Worm (Caenorhabditis elegans) whole organism, young adult: ENCODE measurements around the gene C34F6.7.

Experiments
- C06A6.2 ChIP-seq: fragments of 200-800 bp; sonication (Bioruptor generic); conservative IDR thresholded peaks from 2 replicates; pipeline ENCODE4 v1.3.6; 2022; ENCODE audit warnings: missing genetic modification characterization, missing compliant biosample characterization
- D2030.7 ChIP-seq: fragments of 200-800 bp; sonication (Bioruptor generic); IDR thresholded peaks from 2 replicates; pipeline ENCODE4 v1.3.6; 2022; ENCODE audit warnings: missing genetic modification reagents, missing genetic modification characterization, missing compliant biosample characterization
- F22D6.2 ChIP-seq: sonication (generic microtip); optimal IDR thresholded peaks from 2 replicates; lab custom pipeline; 2016; ENCODE audit warnings: mild to moderate bottlenecking, missing genetic modification characterization, missing compliant biosample characterization
- F23B12.7 ChIP-seq: sonication (generic microtip); optimal IDR thresholded peaks from 2 replicates; lab custom pipeline; 2017; ENCODE audit warnings: missing genetic modification characterization, mild to moderate bottlenecking, missing compliant biosample characterization, antibody characterized with exemption, moderate library complexity; ENCODE audit not compliant: insufficient read depth
- F37B4.10 ChIP-seq: fragments of 200-800 bp; sonication (Bioruptor generic); IDR thresholded peaks from 2 replicates; pipeline ENCODE4 v1.3.6; 2022; ENCODE audit warnings: missing genetic modification characterization, missing compliant biosample characterization
- F39B2.1 ChIP-seq: fragments of 200-800 bp; sonication (Bioruptor generic); IDR thresholded peaks from 2 replicates; pipeline ENCODE4 v1.3.6; 2022; ENCODE audit warnings: missing genetic modification reagents, missing genetic modification characterization, missing compliant biosample characterization
- F52B5.7 ChIP-seq: sonication (generic microtip); optimal IDR thresholded peaks from 2 replicates; lab custom pipeline; 2016; ENCODE audit warnings: mild to moderate bottlenecking, missing genetic modification characterization, missing compliant biosample characterization
- F57A8.1 ChIP-seq: fragments of 200-800 bp; sonication (Bioruptor generic); optimal IDR thresholded peaks from 2 replicates; lab custom pipeline; 2018; ENCODE audit warnings: mild to moderate bottlenecking, missing genetic modification characterization, moderate library complexity, missing compliant biosample characterization
- K12H6.12 ChIP-seq: fragments of 200-800 bp; sonication (Bioruptor generic); optimal IDR thresholded peaks from 2 replicates; lab custom pipeline; 2018; ENCODE audit warnings: mild to moderate bottlenecking, missing genetic modification characterization, missing compliant biosample characterization
- Y53F4B.3 ChIP-seq: fragments of 200-800 bp; sonication (Bioruptor generic); IDR thresholded peaks from 2 replicates; pipeline ENCODE4 v1.3.6; 2022; ENCODE audit warnings: missing genetic modification reagents, missing genetic modification characterization, missing compliant biosample characterization
- Y56A3A.18 ChIP-seq: fragments of 200-800 bp; sonication (Bioruptor generic); IDR thresholded peaks from 2 replicates; pipeline ENCODE4 v1.3.6; 2022; ENCODE audit warnings: missing genetic modification reagents, missing genetic modification characterization, missing compliant biosample characterization
- Y67H2A.10 ChIP-seq: fragments of 200-800 bp; sonication (Bioruptor generic); conservative IDR thresholded peaks from 2 replicates; pipeline ENCODE4 v1.3.6; 2022; ENCODE audit warnings: missing genetic modification reagents, missing genetic modification characterization, missing compliant biosample characterization
- aptf-2 ChIP-seq: fragments of 200-800 bp; sonication (Bioruptor generic); conservative IDR thresholded peaks from 2 replicates; pipeline ENCODE4 v1.3.6; 2022; ENCODE audit warnings: missing genetic modification reagents, missing genetic modification characterization, missing compliant biosample characterization
- aptf-3 ChIP-seq: fragments of 200-800 bp; sonication (Bioruptor generic); IDR thresholded peaks from 2 replicates; pipeline ENCODE4 v1.3.6; 2022; ENCODE audit warnings: missing genetic modification characterization, missing compliant biosample characterization
- athp-1 ChIP-seq: sonication (generic microtip); optimal IDR thresholded peaks from 2 replicates; lab custom pipeline; 2017; ENCODE audit warnings: mild to moderate bottlenecking, missing genetic modification characterization, missing compliant biosample characterization
- attf-3 ChIP-seq: fragments of 200-800 bp; sonication (Bioruptor generic); conservative IDR thresholded peaks from 2 replicates; pipeline ENCODE4 v1.3.6; 2022; ENCODE audit warnings: missing genetic modification reagents, missing genetic modification characterization, missing compliant biosample characterization
- bed-1 ChIP-seq: fragments of 200-800 bp; sonication (Bioruptor generic); IDR thresholded peaks from 2 replicates; pipeline ENCODE4 v1.3.6; 2022; ENCODE audit warnings: missing genetic modification reagents, missing genetic modification characterization, missing compliant biosample characterization
- cebp-2 ChIP-seq: fragments of 200-800 bp; sonication (Bioruptor generic); IDR thresholded peaks from 2 replicates; pipeline ENCODE4 v1.3.6; 2022; ENCODE audit warnings: missing genetic modification characterization, missing compliant biosample characterization
- ceh-100 ChIP-seq: fragments of 200-800 bp; sonication (Bioruptor generic); IDR thresholded peaks from 2 replicates; pipeline ENCODE4 v1.3.6; 2022; ENCODE audit warnings: missing genetic modification reagents, missing genetic modification characterization, missing compliant biosample characterization
- ceh-40 ChIP-seq: fragments of 200-800 bp; sonication (Bioruptor generic); IDR thresholded peaks from 2 replicates; pipeline ENCODE4 v1.3.6; 2022; ENCODE audit warnings: missing genetic modification characterization, missing compliant biosample characterization
- ceh-79 ChIP-seq: sonication (generic microtip); optimal IDR thresholded peaks from 2 replicates; lab custom pipeline; 2017; ENCODE audit warnings: mild to moderate bottlenecking, missing genetic modification characterization, missing compliant biosample characterization
- die-1 ChIP-seq: sonication (generic microtip); optimal IDR thresholded peaks from 2 replicates; lab custom pipeline; 2016; ENCODE audit warnings: missing genotype, mild to moderate bottlenecking, missing genetic modification characterization, missing compliant biosample characterization
- dox-1 ChIP-seq: fragments of 200-800 bp; sonication (Bioruptor generic); IDR thresholded peaks from 2 replicates; pipeline ENCODE4 v1.3.6; 2022; ENCODE audit warnings: missing genetic modification reagents, missing genetic modification characterization, missing compliant biosample characterization
- egl-18 ChIP-seq: fragments of 200-800 bp; sonication (Bioruptor generic); IDR thresholded peaks from 2 replicates; pipeline ENCODE4 v1.3.6; 2022; ENCODE audit warnings: missing genetic modification reagents, missing genetic modification characterization, missing compliant biosample characterization
- ekl-4 ChIP-seq: fragments of 200-800 bp; sonication (Bioruptor generic); IDR thresholded peaks from 2 replicates; pipeline ENCODE4 v1.3.6; 2022; ENCODE audit warnings: missing genetic modification reagents, missing genetic modification characterization, missing compliant biosample characterization
- gei-17 ChIP-seq: fragments of 200-800 bp; sonication (Bioruptor generic); optimal IDR thresholded peaks from 2 replicates; lab custom pipeline; 2018; ENCODE audit warnings: mild to moderate bottlenecking, missing genetic modification characterization, missing compliant biosample characterization
- hlh-12 ChIP-seq: sonication (generic microtip); optimal IDR thresholded peaks from 2 replicates; lab custom pipeline; 2016; ENCODE audit warnings: missing genetic modification characterization, missing compliant biosample characterization
- hrde-1 ChIP-seq: sonication (generic microtip); optimal IDR thresholded peaks from 2 replicates; lab custom pipeline; 2016; ENCODE audit warnings: missing genetic modification characterization, mild to moderate bottlenecking, missing compliant biosample characterization, moderate library complexity, missing genotype, missing genetic modification reagents, borderline replicate concordance
- lin-35 ChIP-seq, 3 experiments: fragments of 150-350 bp in 2 of 3; sonication (generic microtip) in 1 of 3; optimal IDR thresholded peaks; 2 replicates each; lab custom pipeline; 2014 to 2018; ENCODE audit warnings: missing biosample characterization in 3 of 3, missing genetic modification characterization in 3 of 3, missing genetic modification reagents in 3 of 3
- lsy-27 ChIP-seq: sonication (generic microtip); optimal IDR thresholded peaks from 2 replicates; lab custom pipeline; 2017; ENCODE audit warnings: missing genetic modification characterization, mild to moderate bottlenecking, missing compliant biosample characterization, antibody characterized with exemption, missing genotype, borderline replicate concordance; ENCODE audit not compliant: insufficient read depth
- madf-3 ChIP-seq: fragments of 200-800 bp; sonication (Bioruptor generic); IDR thresholded peaks from 2 replicates; pipeline ENCODE4 v1.3.6; 2022; ENCODE audit warnings: missing genetic modification reagents, missing genetic modification characterization, missing compliant biosample characterization
- madf-8 ChIP-seq: fragments of 200-800 bp; sonication (Bioruptor generic); conservative IDR thresholded peaks from 2 replicates; pipeline ENCODE4 v1.3.6; 2022; ENCODE audit warnings: missing genetic modification reagents, missing genetic modification characterization, missing compliant biosample characterization
- nfya-1 ChIP-seq: sonication (generic microtip); optimal IDR thresholded peaks from 2 replicates; lab custom pipeline; 2017; ENCODE audit warnings: antibody characterized with exemption, missing compliant biosample characterization, missing genetic modification characterization, borderline replicate concordance; ENCODE audit not compliant: insufficient read depth
- nhr-27 ChIP-seq: fragments of 200-800 bp; sonication (Bioruptor generic); optimal IDR thresholded peaks from 2 replicates; lab custom pipeline; 2018; ENCODE audit warnings: mild to moderate bottlenecking, missing genetic modification characterization, moderate library complexity, missing compliant biosample characterization
- pbrm-1 ChIP-seq: fragments of 200-800 bp; sonication (Bioruptor generic); IDR thresholded peaks from 2 replicates; pipeline ENCODE4 v1.3.6; 2022; ENCODE audit warnings: missing genetic modification reagents, missing genetic modification characterization, missing compliant biosample characterization
- rcor-1 ChIP-seq: fragments of 200-800 bp; sonication (Bioruptor generic); IDR thresholded peaks from 2 replicates; pipeline ENCODE4 v1.3.6; 2022; ENCODE audit warnings: missing genetic modification reagents, missing genetic modification characterization, missing compliant biosample characterization
- rec-8 ChIP-seq, 2 experiments: sonication (generic microtip); optimal IDR thresholded peaks; 2 replicates each; lab custom pipeline; 2016; ENCODE audit warnings: mild to moderate bottlenecking in 2 of 2, missing genetic modification characterization in 2 of 2, missing genetic modification reagents in 2 of 2, missing genotype in 2 of 2, missing biosample characterization in 1 of 2, missing compliant biosample characterization in 1 of 2, moderate library complexity in 1 of 2
- rpc-1 ChIP-seq, 2 experiments: fragments of 150-350 bp in 1 of 2; sonication (generic microtip) in 1 of 2; optimal IDR thresholded peaks; 2 replicates each; lab custom pipeline; 2014 to 2018; ENCODE audit warnings: missing biosample characterization in 1 of 2, missing genetic modification characterization in 1 of 2, missing genetic modification reagents in 1 of 2, missing genotype in 1 of 2
- sea-2 ChIP-seq: fragments of 200-800 bp; sonication (Bioruptor generic); IDR thresholded peaks from 2 replicates; pipeline ENCODE4 v1.3.6; 2022; ENCODE audit warnings: missing genetic modification characterization, missing compliant biosample characterization
- tbp1 ChIP-seq: fragments of 200-800 bp; sonication (Bioruptor generic); optimal IDR thresholded peaks from 2 replicates; lab custom pipeline; 2018; ENCODE audit warnings: mild to moderate bottlenecking, missing genetic modification characterization, missing compliant biosample characterization
- tbx-9 ChIP-seq: sonication (generic microtip); optimal IDR thresholded peaks from 2 replicates; lab custom pipeline; 2016; ENCODE audit warnings: borderline replicate concordance, missing genetic modification characterization, inconsistent platforms, missing compliant biosample characterization
- tlf-1 ChIP-seq: fragments of 200-800 bp; sonication (Bioruptor generic); optimal IDR thresholded peaks from 2 replicates; lab custom pipeline; 2018; ENCODE audit warnings: mild to moderate bottlenecking, missing genetic modification characterization, missing compliant biosample characterization
- unc-130 ChIP-seq: sonication (generic microtip); optimal IDR thresholded peaks from 2 replicates; lab custom pipeline; 2016; ENCODE audit warnings: missing genetic modification reagents, missing genetic modification characterization, missing compliant biosample characterization
- xnd-1 ChIP-seq: sonication (generic microtip); optimal IDR thresholded peaks from 2 replicates; lab custom pipeline; 2016; ENCODE audit warnings: missing genotype, missing genetic modification reagents, missing genetic modification characterization, missing compliant biosample characterization
- zfh-2 ChIP-seq: fragments of 200-800 bp; sonication (Bioruptor generic); conservative IDR thresholded peaks from 2 replicates; pipeline ENCODE4 v1.3.6; 2022; ENCODE audit warnings: missing genetic modification reagents, missing genetic modification characterization, missing compliant biosample characterization
- ztf-22 ChIP-seq: fragments of 200-800 bp; sonication (Bioruptor generic); optimal IDR thresholded peaks from 2 replicates; lab custom pipeline; 2018; ENCODE audit warnings: mild to moderate bottlenecking, missing genetic modification characterization, moderate library complexity, missing compliant biosample characterization
- ztf-28 ChIP-seq: fragments of 200-800 bp; sonication (Bioruptor generic); IDR thresholded peaks from 2 replicates; pipeline ENCODE4 v1.3.6; 2022; ENCODE audit warnings: missing genetic modification reagents, missing genetic modification characterization, missing compliant biosample characterization
- ztf-6 ChIP-seq: fragments of 200-800 bp; sonication (Bioruptor generic); IDR thresholded peaks from 2 replicates; pipeline ENCODE4 v1.3.6; 2022; ENCODE audit warnings: missing genetic modification reagents, missing genetic modification characterization, missing compliant biosample characterization

The C34F6.7 gene

DNA sequence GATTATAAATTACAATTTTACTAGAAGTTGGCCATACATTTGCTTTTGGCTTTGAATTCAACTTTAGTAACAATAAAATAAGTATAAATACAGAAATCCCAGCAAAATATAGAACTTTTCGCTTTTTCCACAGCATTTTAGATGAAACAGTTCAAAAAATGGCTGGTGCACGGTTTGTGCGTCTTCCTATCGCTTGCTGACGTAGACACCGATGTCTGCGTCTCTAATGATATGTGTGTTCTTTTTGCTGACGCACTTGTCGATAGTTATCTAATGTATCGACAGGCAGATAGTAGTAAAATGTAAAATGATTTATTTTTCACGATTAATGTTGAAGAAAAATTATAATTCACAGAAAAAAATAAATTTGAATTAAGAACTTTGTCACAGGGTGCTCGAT, 8.3 kb downstream of the C34F6.7 start, which contains the start of gene hst-2 (continued):
- peak; percentile 39 for TF ChIP-seq tlf-1 (GFP tag; lab: Kevin White, UChicago)
- TF ChIP-seq ztf-28: no peak
- TF ChIP-seq ceh-100 (GFP tag; lab: Robert Waterston, UW): no peak
- no peak for TF ChIP-seq rcor-1 (GFP tag; lab: Robert Waterston, UW)
- TF ChIP-seq rpc-1 (optimal IDR thresholded peaks at IDR 0.05; lab: Kevin White, UChicago): no peak
- TF ChIP-seq rpc-1 (tag; optimal IDR thresholded peaks at IDR 0.05; lab: Kevin White, UChicago): no peak
- no peak for TF ChIP-seq F57A8.1 (GFP tag; lab: Kevin White, UChicago)
- TF ChIP-seq Y67H2A.10 (GFP tag; lab: Robert Waterston, UW): no peak
- no peak for TF ChIP-seq tbx-9 (tag; lab: Kevin White, UChicago)
- peak; percentile 62 for TF ChIP-seq tbp1
- TF ChIP-seq C06A6.2 (GFP tag; lab: Robert Waterston, UW): peak; percentile 72
- peak; percentile 82 for TF ChIP-seq Y56A3A.18 (GFP tag; lab: Robert Waterston, UW)
- no peak for TF ChIP-seq Y53F4B.3 (GFP tag; lab: Robert Waterston, UW)
- no peak for TF ChIP-seq ceh-40
- no peak for TF ChIP-seq nhr-27 (tag; lab: Kevin White, UChicago)
- TF ChIP-seq rec-8 (tag; optimal IDR thresholded peaks at IDR 0.05; lab: Kevin White, UChicago): no peak
- no peak for TF ChIP-seq madf-3 (GFP tag; lab: Robert Waterston, UW)
- no peak for TF ChIP-seq F23B12.7 (tag; lab: Kevin White, UChicago)
- no peak for TF ChIP-seq die-1 (tag; lab: Kevin White, UChicago)
- no peak for TF ChIP-seq lsy-27 (tag; lab: Kevin White, UChicago)
- no peak for TF ChIP-seq hrde-1
- no peak for TF ChIP-seq ceh-79 (tag; lab: Kevin White, UChicago)
- TF ChIP-seq lin-35 (GFP tag; optimal IDR thresholded peaks at IDR 0.05; lab: Kevin White, UChicago): peak in 1 of 3 experiments; percentile 68
- no peak; the same call in 1 of the 2 replicates for TF ChIP-seq ekl-4
- no peak for TF ChIP-seq xnd-1 (tag; lab: Kevin White, UChicago)
- TF ChIP-seq ztf-6 (GFP tag; lab: Robert Waterston, UW): no peak
- no peak for TF ChIP-seq D2030.7 (GFP tag; lab: Robert Waterston, UW)
- no peak for TF ChIP-seq sea-2 (GFP tag; lab: Robert Waterston, UW)
- TF ChIP-seq bed-1 (GFP tag; lab: Robert Waterston, UW): no peak
- peak; percentile 37 for TF ChIP-seq F22D6.2 (tag; lab: Kevin White, UChicago)
- no peak for TF ChIP-seq nfya-1
- TF ChIP-seq aptf-3 (GFP tag; lab: Robert Waterston, UW): no peak
- TF ChIP-seq dox-1 (GFP tag; lab: Robert Waterston, UW): peak; percentile 70
- TF ChIP-seq madf-8 (GFP tag; lab: Robert Waterston, UW): no peak
- TF ChIP-seq zfh-2 (GFP tag; lab: Robert Waterston, UW): no peak
- TF ChIP-seq K12H6.12: peak; percentile 42
- no peak for TF ChIP-seq F52B5.7 (tag; lab: Kevin White, UChicago)
- TF ChIP-seq gei-17: peak; percentile 72
- no peak for TF ChIP-seq F39B2.1 (GFP tag; lab: Robert Waterston, UW)
- TF ChIP-seq unc-130 (GFP tag; lab: Kevin White, UChicago): no peak
- TF ChIP-seq ztf-22 (GFP tag; lab: Kevin White, UChicago): no peak
- TF ChIP-seq pbrm-1 (GFP tag; lab: Robert Waterston, UW): peak; percentile 80
- no peak for TF ChIP-seq egl-18 (GFP tag; lab: Robert Waterston, UW)
- no peak for TF ChIP-seq F37B4.10 (GFP tag; lab: Robert Waterston, UW)
- TF ChIP-seq hlh-12 (tag; lab: Kevin White, UChicago): no peak
- TF ChIP-seq cebp-2: no peak
- no peak for TF ChIP-seq attf-3 (GFP tag; lab: Robert Waterston, UW)
- no peak for TF ChIP-seq athp-1 (tag; lab: Kevin White, UChicago)
- no peak for TF ChIP-seq aptf-2
